Worm (Caenorhabditis elegans): ENCODE results near the gene vha-19.

- TF ChIP-seq zag-1 (tag; optimal IDR thresholded peaks at IDR 0.05) = no peak
- TF ChIP-seq ZK546.5 (tag; optimal IDR thresholded peaks at IDR 0.05) = no peak
- TF ChIP-seq nhr-12 (tag; optimal IDR thresholded peaks at IDR 0.05) = no peak
- TF ChIP-seq egl-27 (tag; optimal IDR thresholded peaks at IDR 0.05) = no peak
- TF ChIP-seq fkh-10 (GFP tag; optimal IDR thresholded peaks at IDR 0.05) = no peak
- no peak for TF ChIP-seq nhr-11 (tag; optimal IDR thresholded peaks at IDR 0.05)
- TF ChIP-seq fos-1 (tag; optimal IDR thresholded peaks at IDR 0.05) = no peak
- no peak for TF ChIP-seq ceh-82 (tag; optimal IDR thresholded peaks at IDR 0.05)
- TF ChIP-seq nhr-43 (tag; optimal IDR thresholded peaks at IDR 0.05; ENCODE audit: poor library complexity, severe bottlenecking) = no peak
- no peak for TF ChIP-seq snpc-4 (tag; optimal IDR thresholded peaks at IDR 0.05)
- TF ChIP-seq mdl-1 (tag; optimal IDR thresholded peaks at IDR 0.05) = no peak
Observed at ce11 chrIV:3395581-3395980, 26.6 kb downstream of the vha-19 start, which contains the start of gene C04C3.14.

Measured in whole organism, L3 larva.